Fruit fly (Drosophila melanogaster) whole organism, pupa: Measurements from ENCODE around the gene Hacd1.

Experiments
- CG12605 ChIP-seq: fragments of 200-800 bp; sonication (Bioruptor generic); IDR thresholded peaks from 2 replicates; pipeline ENCODE4 v1.3.6; 2022; ENCODE audit warnings: missing biosample characterization, missing genetic modification characterization
- CG34367 ChIP-seq: fragments of 200-800 bp; sonication (Bioruptor generic); optimal IDR thresholded peaks from 2 replicates; lab custom pipeline; 2018; ENCODE audit warnings: missing biosample characterization, mild to moderate bottlenecking, missing genetic modification characterization
- CG4496 ChIP-seq: fragments of 200-800 bp; sonication (Bioruptor generic); IDR thresholded peaks from 3 replicates; pipeline ENCODE4 v1.3.6; 2022; ENCODE audit warnings: missing biosample characterization, missing genetic modification characterization
- CG8159 ChIP-seq: fragments of 200-800 bp; sonication (Bioruptor generic); optimal IDR thresholded peaks from 3 replicates; lab custom pipeline; 2018; ENCODE audit warnings: missing biosample characterization, mild to moderate bottlenecking, missing genetic modification characterization, moderate library complexity
- CG9948 ChIP-seq: fragments of 200-800 bp; sonication (Bioruptor generic); optimal IDR thresholded peaks from 2 replicates; lab custom pipeline; 2018; ENCODE audit warnings: missing biosample characterization, mild to moderate bottlenecking, missing genetic modification characterization, moderate library complexity
- EcR ChIP-seq: fragments of 200-800 bp; sonication (Bioruptor generic); optimal IDR thresholded peaks from 3 replicates; lab custom pipeline; 2019; ENCODE audit warnings: missing biosample characterization, missing genetic modification characterization, mild to moderate bottlenecking, moderate library complexity, missing genetic modification reagents

dm6 chr2L:12004211-12004979 is 2.3 kb upstream of the Hacd1 start:
- peak; percentile 78 for TF ChIP-seq EcR (GFP tag; lab: Kevin White, UChicago)
- no peak for TF ChIP-seq CG8159 (tag; lab: Kevin White, UChicago)
- no peak for TF ChIP-seq CG4496
- peak; percentile 1 for TF ChIP-seq CG9948 (tag; lab: Kevin White, UChicago)
- TF ChIP-seq CG34367 (tag; lab: Kevin White, UChicago) = peak; percentile 31
- TF ChIP-seq CG12605 (GFP tag; lab: Robert Waterston, UW) = no peak
